Worm (Caenorhabditis elegans): ENCODE measurements around the gene lov-1.

- TF ChIP-seq him-1 (tag; optimal IDR thresholded peaks at IDR 0.05) (no peak), W03F9.2 (tag; optimal IDR thresholded peaks at IDR 0.05) (no peak), dao-5 (tag; optimal IDR thresholded peaks at IDR 0.05) (no peak)
Observed at ce11 chrII:10122465-10122864, 840 bp upstream of the lov-1 start, which contains the start of gene F27E5.7.

Measured in whole organism, L4/young adult.